Fruit fly (Drosophila melanogaster): Measurements from ENCODE around the gene hry.

DNA sequence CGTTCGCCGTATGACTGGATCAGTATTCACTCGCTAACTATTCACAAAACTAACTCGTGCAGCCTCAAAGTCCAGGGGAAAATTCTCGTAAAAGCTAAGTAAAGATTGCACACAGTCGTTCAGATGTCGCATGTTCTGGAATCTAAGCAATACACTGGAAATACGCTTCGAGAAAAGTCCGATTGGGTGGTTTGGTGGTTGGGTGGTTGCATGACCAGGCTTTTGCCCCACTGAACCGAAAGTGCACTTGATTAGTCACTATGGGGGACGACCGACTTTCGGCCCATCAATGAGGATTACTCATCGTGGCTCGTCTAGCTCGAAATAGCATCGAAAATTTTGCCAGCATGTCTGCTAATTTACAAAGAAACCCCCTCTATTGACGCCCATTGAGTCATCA lies 4.8 kb downstream of the hry start:
- TF ChIP-seq Pif1A (GFP tag; optimal IDR thresholded peaks at IDR 0.05) = no peak
- 0 out of 3 replicates have a peak, but pooled peaks have one; percentile 12 for TF ChIP-seq CG4496 (GFP tag; IDR thresholded peaks at IDR 0.05)
- TF ChIP-seq CG14655 (GFP tag; optimal IDR thresholded peaks at IDR 0.05) = no peak
- TF ChIP-seq Snoo (tag; optimal IDR thresholded peaks at IDR 0.05) = no peak

All from whole organism, pupa.